Worm (Caenorhabditis elegans): Measurements from ENCODE around the gene hgap-2.

Gene hgap-2

DNA sequence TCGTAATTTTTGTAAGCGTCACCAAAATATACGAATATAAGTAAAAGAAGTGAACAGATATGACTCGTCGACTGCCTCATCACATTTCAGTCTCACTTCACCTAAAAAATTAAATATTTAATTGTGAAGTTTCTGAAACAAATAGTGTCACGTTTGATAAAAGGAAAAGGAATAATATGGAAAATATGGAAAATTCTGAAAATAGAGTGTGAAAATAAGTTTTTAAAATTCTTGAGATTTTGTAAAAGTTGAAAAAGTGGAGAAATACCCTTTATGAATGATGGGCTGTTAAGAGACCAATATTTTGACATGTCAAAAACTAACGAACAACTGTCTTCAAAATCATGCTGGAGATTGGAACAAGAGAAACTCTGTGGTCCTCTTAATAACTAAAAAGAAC, 42.0 kb upstream of the hgap-2 start, which contains the start of gene T01B7.9:
T01B7.9 (minus strand) TSS at position 101 of the 400 bp plus-strand sequence.
- TF ChIP-seq fkh-10 (GFP tag; optimal IDR thresholded peaks at IDR 0.05) (no peak), nhr-237 (tag; optimal IDR thresholded peaks at IDR 0.05) (no peak), Y116A8C.19 (tag; optimal IDR thresholded peaks at IDR 0.05; ENCODE audit: borderline replicate concordance) (no peak), fkh-4 (tag; optimal IDR thresholded peaks at IDR 0.05; ENCODE audit: borderline replicate concordance) (no peak), nhr-76 (tag; optimal IDR thresholded peaks at IDR 0.05) (no peak), aly-2 (tag; optimal IDR thresholded peaks at IDR 0.05) (no peak), mep-1 (tag; optimal IDR thresholded peaks at IDR 0.05) (no peak), dsc-1 (tag; optimal IDR thresholded peaks at IDR 0.05) (no peak)

DNA sequence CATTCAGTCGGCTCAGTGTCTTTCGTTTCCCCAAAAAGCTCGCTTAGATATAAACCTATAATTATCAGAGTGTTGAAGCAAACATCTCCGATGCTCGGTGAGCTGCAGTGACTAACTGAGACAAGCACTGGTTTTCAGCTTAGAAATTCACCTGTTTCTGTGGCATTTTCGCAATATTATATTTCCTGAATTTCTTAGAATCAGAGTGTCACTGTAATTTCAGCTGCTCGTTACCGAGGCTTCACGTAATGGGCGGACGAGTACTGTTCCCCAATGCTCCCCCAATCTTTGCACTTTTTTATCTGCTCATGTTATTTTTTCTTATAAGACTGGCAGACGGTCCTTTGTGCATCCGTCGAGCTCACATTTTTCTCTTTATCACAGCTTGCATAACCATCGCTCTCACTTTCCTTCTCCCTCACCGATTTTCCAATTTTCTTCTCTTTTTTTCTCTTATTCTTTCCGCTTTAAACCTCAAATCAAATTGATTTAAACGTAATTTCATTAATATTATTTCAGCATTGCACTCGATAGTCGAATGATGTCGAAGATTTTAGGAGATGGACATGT, 37.3 kb upstream of the hgap-2 start, which contains the start of gene trcs-2:
trcs-2 (plus strand) TSS at position 520 of the 570 bp plus-strand sequence.
- TF ChIP-seq nhr-71 (tag; optimal IDR thresholded peaks at IDR 0.05) (peak; percentile 5), fkh-8 (tag; optimal IDR thresholded peaks at IDR 0.05) (peak; percentile 22), hlh-4 (tag; optimal IDR thresholded peaks at IDR 0.05) (peak; percentile 90), sox-4 (tag; optimal IDR thresholded peaks at IDR 0.05) (no peak)

DNA sequence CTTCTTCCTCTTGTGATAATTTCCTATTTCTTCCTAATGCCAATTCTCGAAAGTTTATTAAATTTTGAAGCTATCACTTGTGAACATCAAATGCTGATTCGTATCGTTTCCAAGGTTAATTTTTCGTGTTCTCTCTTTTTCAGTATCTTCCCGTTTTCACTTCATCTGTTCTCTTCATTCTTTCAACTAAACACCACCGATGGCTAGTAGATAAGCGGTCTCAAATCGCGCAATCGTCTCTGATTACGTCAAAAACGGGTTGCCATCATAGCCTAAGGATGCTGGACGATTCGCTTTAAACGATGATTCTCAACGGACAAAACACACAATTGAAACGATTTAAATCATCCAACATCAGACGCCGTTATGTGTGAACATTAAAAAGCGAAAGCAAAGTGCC, 32.9 kb upstream of the hgap-2 start:
- TF ChIP-seq hlh-4 (tag; optimal IDR thresholded peaks at IDR 0.05) (no peak), lir-3 (tag; optimal IDR thresholded peaks at IDR 0.05; ENCODE audit: poor library complexity) (no peak), unc-98 (GFP tag; IDR thresholded peaks at IDR 0.05) (no peak), F16B12.6 (tag; optimal IDR thresholded peaks at IDR 0.05) (no peak), elt-3 (tag; optimal IDR thresholded peaks at IDR 0.05) (peak in 1 of 6 experiments; percentile 19), blmp-1 (tag; optimal IDR thresholded peaks at IDR 0.05) (peak; percentile 82), C34B4.2 (tag; optimal IDR thresholded peaks at IDR 0.05) (no peak), lin-14 (GFP tag; optimal IDR thresholded peaks at IDR 0.05) (peak; percentile 53), vab-15 (tag; optimal IDR thresholded peaks at IDR 0.05) (no peak), ceh-8 (GFP tag; optimal IDR thresholded peaks at IDR 0.05) (no peak), hlh-17 (GFP tag; optimal IDR thresholded peaks at IDR 0.05; ENCODE audit: borderline replicate concordance) (no peak), lin-35 (GFP tag; optimal IDR thresholded peaks at IDR 0.05) (no peak), ztf-4 (tag; optimal IDR thresholded peaks at IDR 0.05) (peak; percentile 20)

DNA sequence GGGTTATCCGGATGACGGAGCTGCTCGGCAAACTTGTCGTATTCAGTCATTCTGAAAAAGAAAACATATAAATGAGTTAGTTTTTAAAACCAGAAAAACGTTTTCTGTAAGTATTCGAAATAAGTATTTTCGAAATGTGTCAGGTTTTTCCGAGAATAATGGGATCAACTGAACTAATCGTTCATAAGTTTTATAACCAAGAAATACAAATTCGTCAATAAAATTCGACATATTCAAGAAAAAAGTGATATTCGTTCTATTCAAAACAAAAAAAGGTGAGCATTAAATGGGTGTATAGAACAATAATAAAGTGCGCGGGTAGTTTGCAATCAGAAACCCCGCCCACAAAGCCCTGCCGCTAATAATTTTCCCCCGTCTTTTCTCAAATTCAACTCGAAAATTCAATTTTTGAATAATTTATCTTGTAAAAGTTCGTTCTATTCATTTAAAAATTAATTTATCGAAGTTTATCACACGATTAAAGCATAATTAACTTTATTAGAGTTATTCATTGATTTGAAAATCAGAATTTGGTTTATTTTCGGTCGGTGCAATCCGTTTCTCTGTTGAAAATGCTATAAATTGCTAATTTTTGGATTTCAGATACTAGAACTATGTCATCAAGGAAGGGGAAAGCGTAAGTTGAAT, 31.6 kb upstream of the hgap-2 start, which contains the start of the genes cyn-11 and T01B7.5:
cyn-11 (minus strand) TSS at position 51 of the 648 bp plus-strand sequence.
T01B7.5 (plus strand) TSS at position 598 of the 648 bp plus-strand sequence.
- TF ChIP-seq mep-1 (tag; optimal IDR thresholded peaks at IDR 0.05) (peak; percentile 47), swsn-7 (tag; optimal IDR thresholded peaks at IDR 0.05) (peak; percentile 12), efl-3 (GFP tag; optimal IDR thresholded peaks at IDR 0.05) (no peak), nhr-19 (GFP tag; conservative IDR thresholded peaks at IDR 0.05) (0 out of 2 replicates have a peak, but pooled peaks have one; percentile 20), mef-2 (tag; optimal IDR thresholded peaks at IDR 0.05) (no peak), lsy-2 (tag; optimal IDR thresholded peaks at IDR 0.05) (peak; percentile 27 to 54), sup-37 (GFP tag; optimal IDR thresholded peaks at IDR 0.05) (no peak), C34B4.2 (tag; optimal IDR thresholded peaks at IDR 0.05) (no peak), blmp-1 (tag; optimal IDR thresholded peaks at IDR 0.05) (peak; percentile 52), C16A3.4 (tag; optimal IDR thresholded peaks at IDR 0.05) (peak; percentile 31), efl-1 (optimal IDR thresholded peaks at IDR 0.05) (peak; percentile 32 to 36), efl-1 (GFP tag; optimal IDR thresholded peaks at IDR 0.05 in 1 of 2) (peak; percentile 25 to 86), nhr-71 (tag; optimal IDR thresholded peaks at IDR 0.05) (peak; percentile 23), isw-1 (GFP tag; IDR thresholded peaks at IDR 0.05) (no peak), snu-23 (GFP tag; optimal IDR thresholded peaks at IDR 0.05) (peak; percentile 40), nhr-47 (tag; optimal IDR thresholded peaks at IDR 0.05) (peak; percentile 4), egl-27 (tag; optimal IDR thresholded peaks at IDR 0.05) (no peak), xbp-1 (tag; optimal IDR thresholded peaks at IDR 0.05) (peak; percentile 12), zip-4 (GFP tag; optimal IDR thresholded peaks at IDR 0.05) (no peak), snpc-4 (tag; optimal IDR thresholded peaks at IDR 0.05) (no peak), ceh-63 (GFP tag; optimal IDR thresholded peaks at IDR 0.05) (no peak), ceh-82 (tag; optimal IDR thresholded peaks at IDR 0.05) (peak in 1 of 3 experiments; percentile 18), lin-35 (GFP tag; optimal IDR thresholded peaks at IDR 0.05) (peak; percentile 9 to 40), nhr-20 (tag; optimal IDR thresholded peaks at IDR 0.05) (peak; percentile 33), dpl-1 (GFP tag; optimal IDR thresholded peaks at IDR 0.05) (peak; percentile 2 to 54 (median 7))
